Worm (Caenorhabditis elegans): ENCODE measurements around the gene math-45.
"Not testable (repeated sequence)": the region's sequence is repeated elsewhere in the genome, so short reads cannot be mapped to it uniquely, and the experiment has no call there.

math-45 gene

ce11 chrII:1517354-1517753 lies at the start of gene math-45:
Gene math-45 (minus strand): TSS chrII:1517454.
- TF ChIP-seq him-1 (tag; optimal IDR thresholded peaks at IDR 0.05) = no peak
- no peak for TF ChIP-seq W03F9.2 (tag; optimal IDR thresholded peaks at IDR 0.05)
- no peak for TF ChIP-seq dao-5 (tag; optimal IDR thresholded peaks at IDR 0.05)

DNA sequence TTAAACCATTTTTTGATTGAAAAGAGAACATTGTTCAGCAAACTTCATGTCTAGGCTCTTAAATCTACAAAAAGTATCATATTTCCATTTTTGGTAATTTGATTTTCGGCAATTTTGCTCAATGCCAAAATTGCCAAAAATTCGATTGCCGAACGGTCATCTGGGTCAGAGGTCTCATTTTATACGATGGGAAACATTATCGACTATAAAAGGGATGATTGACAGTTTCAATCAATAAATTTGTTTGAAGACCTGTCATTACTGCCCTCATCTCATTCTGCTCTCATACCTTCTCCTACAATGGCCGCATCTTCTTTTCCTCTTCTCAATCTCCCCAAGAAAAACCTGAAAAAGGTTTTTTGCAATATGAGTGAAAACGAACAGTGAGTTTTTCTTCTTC lies 44.6 kb upstream of the math-45 start, which contains the start of gene K05F6.14:
TSS of gene K05F6.14 (plus strand) at position 301 of the 400 bp plus-strand sequence.
- TF ChIP-seq W03F9.2 (tag; optimal IDR thresholded peaks at IDR 0.05) (no peak), dao-5 (tag; optimal IDR thresholded peaks at IDR 0.05) (no peak), him-1 (tag; optimal IDR thresholded peaks at IDR 0.05) (no peak)

DNA sequence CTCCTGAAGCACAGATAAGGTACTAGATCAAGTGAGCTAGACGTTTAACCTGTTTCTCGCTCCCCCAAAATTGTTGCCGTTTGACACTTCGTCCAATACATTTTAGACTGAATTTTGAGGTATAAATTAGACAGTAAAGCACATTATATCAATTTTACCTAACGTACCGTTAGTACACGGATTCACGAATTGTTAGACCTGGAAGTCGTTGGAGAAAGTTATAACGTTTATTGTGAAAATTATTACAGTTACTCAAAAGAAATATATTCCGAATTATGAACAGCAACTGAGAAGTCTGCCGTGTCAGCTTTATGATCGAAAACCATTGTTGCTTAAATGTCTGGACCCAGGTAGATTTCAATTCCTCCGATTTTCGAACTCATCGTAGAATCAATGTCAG lies 43.6 kb upstream of the math-45 start:
- no peak for TF ChIP-seq W03F9.2 (tag; optimal IDR thresholded peaks at IDR 0.05)
- TF ChIP-seq dao-5 (tag; optimal IDR thresholded peaks at IDR 0.05) = no peak
- no peak for TF ChIP-seq him-1 (tag; optimal IDR thresholded peaks at IDR 0.05)

ce11 chrII:1556217-1556616 lies 39.0 kb upstream of the math-45 start, which contains the start of the genes fbxb-54 and fbxb-50:
Gene fbxb-54 (minus strand): TSS chrII:1556317.
Gene fbxb-50 (plus strand): TSS chrII:1556443.
- TF ChIP-seq W03F9.2, dao-5, him-1 (tag; optimal IDR thresholded peaks at IDR 0.05): not testable (repeated sequence)

ce11 chrII:1550501-1550900 lies 33.2 kb upstream of the math-45 start, which contains the start of the genes fbxb-52 and fbxb-51:
Gene fbxb-52 (minus strand): TSS chrII:1550601.
Gene fbxb-51 (plus strand): TSS chrII:1550712.
- TF ChIP-seq him-1 (tag; optimal IDR thresholded peaks at IDR 0.05) = no peak
- no peak for TF ChIP-seq W03F9.2 (tag; optimal IDR thresholded peaks at IDR 0.05)
- no peak for TF ChIP-seq dao-5 (tag; optimal IDR thresholded peaks at IDR 0.05)

ce11 chrII:1545625-1546024 lies 28.4 kb upstream of the math-45 start, which contains the start of gene K05F6.12:
Gene K05F6.12 (plus strand): TSS chrII:1545925.
- TF ChIP-seq W03F9.2 (tag; optimal IDR thresholded peaks at IDR 0.05) (no peak), him-1 (tag; optimal IDR thresholded peaks at IDR 0.05) (no peak), dao-5 (tag; optimal IDR thresholded peaks at IDR 0.05) (no peak)

DNA sequence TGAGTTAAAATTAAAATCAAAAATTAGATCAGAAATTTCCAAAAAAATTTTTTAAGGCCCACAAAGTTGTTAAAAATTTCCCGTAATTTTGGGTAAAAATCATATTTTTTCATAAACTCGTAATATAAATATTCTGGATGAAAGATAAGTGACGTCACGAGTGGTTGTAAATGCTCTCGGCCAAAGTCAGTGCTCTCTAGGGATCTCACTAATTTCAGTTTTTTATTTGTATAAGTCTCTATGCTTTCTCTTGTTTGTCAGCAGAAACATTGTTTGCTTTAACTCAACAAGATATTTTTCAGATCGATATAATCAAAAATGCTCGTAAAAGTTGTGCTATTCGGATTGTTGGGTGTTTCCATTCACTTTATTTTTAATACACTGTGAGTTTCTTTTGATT lies 25.9 kb upstream of the math-45 start, which contains the start of gene K05F6.4:
TSS of gene K05F6.4 (plus strand) at position 301 of the 400 bp plus-strand sequence.
- TF ChIP-seq W03F9.2, dao-5, him-1 (tag; optimal IDR thresholded peaks at IDR 0.05): not testable (repeated sequence)

- TF ChIP-seq him-1, W03F9.2, dao-5 (tag; optimal IDR thresholded peaks at IDR 0.05): not testable (repeated sequence)
Observed at ce11 chrII:1540628-1541027, 23.4 kb upstream of the math-45 start, which contains the start of gene poml-4. Gene poml-4 (plus strand): TSS chrII:1540928.

- TF ChIP-seq him-1 (tag; optimal IDR thresholded peaks at IDR 0.05) (no peak), W03F9.2 (tag; optimal IDR thresholded peaks at IDR 0.05) (no peak), dao-5 (tag; optimal IDR thresholded peaks at IDR 0.05) (no peak)
Observed at ce11 chrII:1538589-1538988, 21.3 kb upstream of the math-45 start, which contains the start of gene fbxb-44. Gene fbxb-44 (plus strand): TSS chrII:1538889.

DNA sequence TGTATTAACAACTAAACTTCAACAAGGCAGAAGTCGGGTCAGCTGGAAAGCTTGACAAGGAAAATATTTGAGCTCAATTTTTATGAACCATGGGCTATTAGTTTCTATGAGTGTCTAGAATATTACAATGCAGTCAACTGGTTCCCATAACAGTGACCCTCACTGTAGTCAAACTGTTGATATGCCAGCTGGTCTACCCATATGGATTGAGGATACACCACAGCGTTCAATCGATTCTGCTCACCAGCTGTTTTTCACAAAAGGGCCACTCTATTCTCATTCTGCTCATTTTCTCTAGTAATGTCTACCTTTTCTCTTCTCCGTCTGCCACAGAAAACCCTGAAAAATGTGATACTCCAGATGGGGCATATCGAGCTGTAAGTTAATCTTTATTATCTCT lies 20.1 kb upstream of the math-45 start, which contains the start of gene fbxb-42:
TSS of gene fbxb-42 (plus strand) at position 301 of the 400 bp plus-strand sequence.
- TF ChIP-seq him-1 (tag; optimal IDR thresholded peaks at IDR 0.05) = no peak

ce11 chrII:1535931-1536330 lies 18.7 kb upstream of the math-45 start, which contains the start of gene fbxb-43:
Gene fbxb-43 (plus strand): TSS chrII:1536231.
- TF ChIP-seq W03F9.2 (tag; optimal IDR thresholded peaks at IDR 0.05) = no peak
- TF ChIP-seq him-1 (tag; optimal IDR thresholded peaks at IDR 0.05) = no peak
- TF ChIP-seq dao-5 (tag; optimal IDR thresholded peaks at IDR 0.05) = no peak

DNA sequence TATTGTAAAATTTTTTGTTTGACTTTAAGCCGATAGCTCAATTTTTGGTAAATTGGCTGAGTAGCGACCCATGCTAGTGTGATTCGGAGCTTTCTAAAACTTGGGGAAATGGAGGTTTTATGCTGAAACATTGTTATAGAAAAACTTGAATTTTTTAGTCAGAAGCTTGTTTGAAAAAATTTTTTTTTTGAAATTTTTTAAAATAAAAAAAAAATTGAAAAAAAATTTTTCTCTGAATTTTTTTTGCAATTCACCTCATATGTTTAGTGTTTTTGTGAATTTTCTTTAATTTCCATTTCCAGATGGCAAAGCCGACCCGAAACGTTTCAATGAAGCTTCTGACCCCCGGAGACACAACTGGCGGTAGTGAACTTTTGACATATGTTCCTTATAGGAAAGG lies 11.8 kb upstream of the math-45 start, which contains the start of gene Y51H7BR.4:
TSS of gene Y51H7BR.4 (plus strand) at position 301 of the 400 bp plus-strand sequence.
- TF ChIP-seq him-1 (tag; optimal IDR thresholded peaks at IDR 0.05) = no peak
- TF ChIP-seq dao-5 (tag; optimal IDR thresholded peaks at IDR 0.05) = no peak
- no peak for TF ChIP-seq W03F9.2 (tag; optimal IDR thresholded peaks at IDR 0.05)

- TF ChIP-seq dao-5 (tag; optimal IDR thresholded peaks at IDR 0.05) (no peak), him-1 (tag; optimal IDR thresholded peaks at IDR 0.05) (no peak), W03F9.2 (tag; optimal IDR thresholded peaks at IDR 0.05) (no peak)
Observed at ce11 chrII:1525498-1525897, 8.2 kb upstream of the math-45 start, which contains the start of gene Y51H7BR.7. Gene Y51H7BR.7 (minus strand): TSS chrII:1525598.

ce11 chrII:1521956-1522355 lies 4.7 kb upstream of the math-45 start:
- TF ChIP-seq dao-5 (tag; optimal IDR thresholded peaks at IDR 0.05) = no peak
- no peak for TF ChIP-seq him-1 (tag; optimal IDR thresholded peaks at IDR 0.05)
- no peak for TF ChIP-seq W03F9.2 (tag; optimal IDR thresholded peaks at IDR 0.05)

All from whole organism, L4/young adult.